Fruit fly (Drosophila melanogaster): Measurements from ENCODE around the gene CG43056.

CG43056 gene

dm6 chr2L:4437487-4437886 is at the start of gene CG43056:
Gene CG43056, plus strand, starts transcription at chr2L:4437787.
- no peak for TF ChIP-seq CTCF (optimal IDR thresholded peaks at IDR 0.05)
- no peak for TF ChIP-seq CG8478 (optimal IDR thresholded peaks at IDR 0.05)

- no peak for TF ChIP-seq CG8478 (optimal IDR thresholded peaks at IDR 0.05)
- TF ChIP-seq CTCF (optimal IDR thresholded peaks at IDR 0.05): no peak
Measured at dm6 chr2L:4388027-4388426, 49.6 kb upstream of the CG43056 start, which contains the start of gene Tps1. Gene Tps1, plus strand, starts transcription at chr2L:4388327.

dm6 chr2L:4389405-4390115 is 48.0 kb upstream of the CG43056 start:
- TF ChIP-seq CG8478 (optimal IDR thresholded peaks at IDR 0.05) (no peak), CTCF (optimal IDR thresholded peaks at IDR 0.05) (no peak)

dm6 chr2L:4393842-4394421 is 43.7 kb upstream of the CG43056 start, which contains the start of gene CG3652:
Gene CG3652, minus strand, starts transcription at chr2L:4393876.
- TF ChIP-seq CTCF (optimal IDR thresholded peaks at IDR 0.05): peak; percentile 22 to 33
- TF ChIP-seq CG8478 (optimal IDR thresholded peaks at IDR 0.05): no peak

DNA sequence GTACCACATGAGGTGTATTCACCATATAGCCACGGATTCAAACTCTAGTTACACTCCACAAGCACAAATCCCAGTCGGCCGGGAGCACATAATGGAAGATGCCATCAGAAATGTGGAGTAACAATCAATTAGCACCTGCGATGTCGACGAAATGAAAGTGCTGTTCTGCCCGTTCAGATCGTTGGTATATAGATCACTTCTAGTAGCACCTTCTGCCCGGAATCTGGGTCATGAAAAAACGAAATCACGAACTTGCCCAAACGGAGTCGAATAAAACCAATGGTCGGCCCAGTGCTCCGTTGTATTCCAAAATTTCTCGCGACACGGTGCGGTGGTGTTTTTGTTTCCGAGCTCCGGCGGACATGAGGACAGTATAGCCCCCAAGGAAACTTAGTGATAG is 36.9 kb upstream of the CG43056 start, which contains the start of gene CG33003:
Gene CG33003, plus strand, starts transcription at position 301 of the 400 bp plus-strand sequence.
- TF ChIP-seq CG8478 (optimal IDR thresholded peaks at IDR 0.05): no peak
- TF ChIP-seq CTCF (optimal IDR thresholded peaks at IDR 0.05): no peak

dm6 chr2L:4403013-4403604 is 34.5 kb upstream of the CG43056 start, which contains the start of gene Dim1:
Gene Dim1, plus strand, starts transcription at chr2L:4403251.
- TF ChIP-seq CTCF (optimal IDR thresholded peaks at IDR 0.05): no peak
- TF ChIP-seq CG8478 (optimal IDR thresholded peaks at IDR 0.05): no peak

dm6 chr2L:4410855-4411254 is 26.7 kb upstream of the CG43056 start, which contains the start of gene CG43055:
Gene CG43055, plus strand, starts transcription at chr2L:4411155.
- TF ChIP-seq CTCF (optimal IDR thresholded peaks at IDR 0.05): no peak
- no peak for TF ChIP-seq CG8478 (optimal IDR thresholded peaks at IDR 0.05)

DNA sequence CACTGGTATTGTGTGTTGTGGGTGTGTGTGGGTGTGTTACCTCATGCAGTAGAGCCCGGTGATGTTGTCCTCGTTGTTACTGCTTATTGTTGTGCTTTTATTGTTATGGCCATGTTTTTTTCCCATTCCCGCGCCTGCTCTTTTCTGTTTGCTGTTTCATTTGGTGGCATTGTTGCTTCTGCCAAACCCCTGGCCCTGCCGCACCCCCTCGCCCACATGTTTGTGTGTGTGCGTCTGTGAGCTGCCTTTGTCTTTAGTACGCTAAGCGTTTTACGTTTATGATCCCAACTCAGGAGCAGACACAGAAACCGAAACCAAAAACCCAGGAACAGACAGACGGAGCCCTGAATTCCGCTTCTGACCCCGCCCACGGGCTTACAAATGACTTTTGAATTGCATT is 23.5 kb upstream of the CG43056 start:
- TF ChIP-seq CTCF (optimal IDR thresholded peaks at IDR 0.05) (no peak), CG8478 (optimal IDR thresholded peaks at IDR 0.05) (no peak)

DNA sequence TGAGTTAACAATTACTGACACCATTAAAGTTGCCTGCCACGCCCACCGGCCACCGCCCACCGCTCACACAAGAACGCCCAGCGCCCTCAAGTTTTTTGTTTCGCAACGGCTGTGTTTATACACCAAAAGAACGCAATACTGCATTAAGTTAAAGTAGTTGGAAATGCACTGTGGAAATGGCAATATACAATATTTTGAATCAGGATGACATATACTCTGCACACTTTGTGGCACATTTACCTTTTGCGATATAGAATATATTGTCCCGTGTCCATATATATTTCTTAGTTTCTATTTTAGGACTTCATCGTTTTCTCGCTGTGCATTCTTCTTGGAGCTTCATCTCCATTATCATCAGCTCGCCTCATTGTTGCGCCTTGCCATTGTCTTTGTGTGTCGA is 21.5 kb upstream of the CG43056 start:
- TF ChIP-seq CTCF (optimal IDR thresholded peaks at IDR 0.05) (no peak), CG8478 (optimal IDR thresholded peaks at IDR 0.05) (no peak)

DNA sequence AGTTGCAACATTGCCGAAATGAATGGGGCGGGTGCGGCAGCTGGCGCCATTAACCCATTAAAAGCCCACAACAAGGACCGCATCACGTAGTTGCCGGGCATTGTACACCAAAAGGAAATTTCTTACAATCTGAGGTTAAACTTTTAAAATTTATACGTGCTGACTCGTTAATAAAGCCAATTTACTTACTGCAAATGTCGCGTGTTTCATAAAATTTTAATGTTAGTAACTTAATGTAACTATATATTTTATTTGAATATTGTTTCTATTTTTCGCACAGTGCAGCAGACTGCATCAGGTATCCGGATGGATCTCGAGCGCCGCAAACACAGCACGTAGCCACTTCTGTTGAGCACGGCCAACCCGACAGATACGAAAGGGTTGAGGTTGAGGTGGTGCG is 20.7 kb upstream of the CG43056 start:
- TF ChIP-seq CG8478 (optimal IDR thresholded peaks at IDR 0.05): no peak
- no peak for TF ChIP-seq CTCF (optimal IDR thresholded peaks at IDR 0.05)

DNA sequence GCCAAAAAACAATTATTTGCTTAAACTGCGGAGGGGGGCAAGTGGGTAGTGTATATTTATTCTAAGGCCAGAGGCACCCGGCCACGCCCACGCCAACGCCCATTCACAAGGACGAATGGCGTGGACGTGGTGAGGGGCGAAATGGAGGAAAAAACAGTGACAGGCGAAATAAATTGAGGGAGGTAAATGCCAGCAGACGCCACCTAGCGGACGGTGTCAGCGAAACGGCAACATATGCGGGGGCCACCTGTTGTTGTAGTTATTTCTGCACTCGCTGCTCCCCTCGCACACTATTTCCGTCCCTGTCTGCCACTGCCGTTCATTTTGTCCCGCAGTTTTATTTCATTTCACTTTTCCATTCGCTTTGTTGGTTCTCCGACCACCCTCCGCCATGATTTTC is 19.6 kb upstream of the CG43056 start:
- TF ChIP-seq CG8478 (optimal IDR thresholded peaks at IDR 0.05) (no peak), CTCF (optimal IDR thresholded peaks at IDR 0.05) (peak; percentile 87 to 94)

DNA sequence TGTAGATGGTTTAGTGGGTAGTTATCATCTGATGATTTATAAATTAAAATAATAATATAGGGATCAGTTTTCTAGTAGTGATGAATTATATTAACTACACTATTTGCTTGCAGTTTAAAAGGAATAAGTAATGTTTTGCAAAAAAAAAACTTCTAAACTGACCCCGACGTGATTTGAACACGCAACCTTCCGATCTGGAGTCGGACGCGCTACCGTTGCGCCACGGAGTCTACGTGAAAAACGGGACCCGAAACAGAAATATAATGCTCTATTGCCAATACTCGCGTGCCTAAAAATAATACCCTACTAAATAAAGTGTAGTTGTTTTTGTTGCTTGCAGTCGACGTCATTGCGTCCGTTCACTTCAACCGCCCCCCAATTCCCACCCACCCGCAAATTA is 18.8 kb upstream of the CG43056 start:
- TF ChIP-seq CTCF (optimal IDR thresholded peaks at IDR 0.05) (no peak), CG8478 (optimal IDR thresholded peaks at IDR 0.05) (no peak)

DNA sequence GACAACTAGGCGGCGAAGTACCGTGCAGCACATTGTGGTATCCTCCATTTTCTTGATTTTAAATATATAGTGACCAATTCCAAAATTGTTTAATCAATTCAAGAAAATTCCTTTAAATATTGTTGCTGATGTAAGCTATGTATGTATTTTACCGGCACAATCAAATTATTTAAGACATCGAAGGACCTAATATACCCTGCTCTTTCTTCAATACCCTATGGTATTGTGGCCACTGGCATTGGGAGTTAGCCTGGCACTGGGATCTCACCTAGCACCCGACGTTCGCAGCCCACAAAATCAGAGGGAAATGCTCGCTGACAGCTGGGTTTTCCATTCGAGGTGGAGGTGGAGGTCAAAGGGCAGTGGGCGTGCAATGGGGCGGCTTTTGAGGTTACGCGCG is 15.4 kb upstream of the CG43056 start:
- no peak for TF ChIP-seq CG8478 (optimal IDR thresholded peaks at IDR 0.05)
- TF ChIP-seq CTCF (optimal IDR thresholded peaks at IDR 0.05): no peak

DNA sequence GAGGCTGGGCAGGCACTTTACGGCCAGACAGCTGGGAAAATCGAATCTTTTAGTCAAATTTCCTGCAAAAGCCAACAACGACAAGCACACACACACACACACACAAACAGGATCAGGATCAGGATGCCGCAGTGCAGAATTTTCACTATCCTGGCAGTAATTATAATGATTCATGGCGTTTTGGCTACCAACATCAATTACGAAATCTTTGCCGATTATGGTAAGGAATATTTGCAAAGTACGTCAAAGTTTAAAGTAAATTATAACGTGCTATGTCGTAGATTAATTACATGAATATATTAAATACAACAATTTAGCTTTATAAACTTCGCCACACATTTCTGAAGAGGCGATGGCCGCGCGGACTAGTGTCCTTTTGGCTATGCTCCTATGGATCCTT is 4.0 kb upstream of the CG43056 start, which contains the start of the genes CG34177 and CG34178:
Gene CG34177, plus strand, starts transcription at position 301 of the 400 bp plus-strand sequence.
Gene CG34178, plus strand, starts transcription at position 301 of the 400 bp plus-strand sequence.
- TF ChIP-seq CTCF (optimal IDR thresholded peaks at IDR 0.05): no peak
- no peak for TF ChIP-seq CG8478 (optimal IDR thresholded peaks at IDR 0.05)

- TF ChIP-seq CG8478 (optimal IDR thresholded peaks at IDR 0.05) (no peak), CTCF (optimal IDR thresholded peaks at IDR 0.05) (no peak)
Measured at dm6 chr2L:4440881-4441737, 3.5 kb downstream of the CG43056 start, which contains the start of gene CG15431. Gene CG15431, minus strand, starts transcription at chr2L:4441282.
